Worm (Caenorhabditis elegans): Measurements from ENCODE around the gene srx-115.
A peak's percentile ranks its signal among the peaks of the same experiment; 100 is the strongest.
"Not testable (repeated sequence)": the region's sequence is repeated elsewhere in the genome, so short reads cannot be mapped to it uniquely, and the experiment has no call there.

Gene srx-115

DNA sequence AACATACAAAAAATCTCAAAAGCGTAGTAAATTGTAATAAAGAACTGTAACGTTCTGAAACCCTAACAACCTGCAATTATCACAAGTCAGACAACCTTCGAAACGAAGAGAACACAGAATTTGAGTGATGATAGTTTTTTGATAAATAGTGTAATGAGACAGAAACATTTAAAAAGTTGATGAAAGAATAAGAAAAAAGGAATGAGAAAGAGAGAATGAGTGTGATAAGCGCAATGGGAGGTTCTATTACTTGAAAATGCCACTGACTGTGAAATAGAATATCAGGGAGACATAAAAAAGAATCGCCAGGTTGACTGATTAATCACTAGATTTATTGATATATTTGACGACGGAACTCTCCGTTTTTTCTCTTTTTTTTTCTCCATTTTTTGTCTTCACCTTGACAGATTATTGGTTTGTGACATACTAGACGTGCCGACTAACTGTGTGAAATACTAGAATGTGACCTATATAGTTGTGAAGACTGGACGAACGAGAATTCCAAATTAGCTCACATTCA lies 27.7 kb downstream of the srx-115 start:
- TF ChIP-seq hlh-13 (GFP tag; optimal IDR thresholded peaks at IDR 0.05) (no peak), syd-9 (tag; optimal IDR thresholded peaks at IDR 0.05) (no peak)

DNA sequence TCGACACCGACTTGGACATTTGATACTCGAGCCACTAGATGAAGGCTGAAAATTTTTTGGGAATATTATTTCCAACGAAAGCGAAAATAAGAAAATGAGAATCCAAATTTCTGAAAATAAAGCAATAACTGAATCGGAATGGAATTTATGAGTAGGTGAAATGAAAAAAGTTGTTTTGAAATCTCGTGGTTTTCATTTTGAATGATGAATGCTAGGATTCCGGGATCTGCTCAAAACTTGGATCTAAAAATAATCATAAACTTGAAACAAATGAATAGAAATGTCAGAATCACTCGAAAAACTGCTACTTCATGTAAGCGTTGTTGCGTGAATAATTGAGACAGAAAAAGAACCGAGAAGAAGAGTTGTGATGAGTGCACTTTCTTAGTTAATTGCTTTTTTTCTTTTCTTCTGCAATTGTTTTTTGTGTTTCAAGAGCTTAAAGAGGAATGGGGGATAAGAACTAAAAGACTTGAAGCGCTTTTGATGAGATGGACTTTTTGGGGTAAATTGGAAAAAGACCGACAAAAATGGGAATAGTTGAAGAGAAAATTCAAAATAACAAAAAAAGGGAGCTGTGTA lies 29.4 kb downstream of the srx-115 start, which contains the start of gene magu-2:
magu-2 (minus strand) TSS at position 51 of the 582 bp plus-strand sequence.
- TF ChIP-seq C08G9.2 (tag; optimal IDR thresholded peaks at IDR 0.05) (no peak), unc-86 (tag; optimal IDR thresholded peaks at IDR 0.05) (no peak), ceh-19 (GFP tag; optimal IDR thresholded peaks at IDR 0.05) (no peak), ceh-24 (tag; optimal IDR thresholded peaks at IDR 0.05) (no peak), pha-4 (tag; optimal IDR thresholded peaks at IDR 0.05) (no peak), hlh-15 (tag; optimal IDR thresholded peaks at IDR 0.05) (no peak), Y22D7AL.16 (tag; optimal IDR thresholded peaks at IDR 0.05) (no peak), nfya-1 (tag; optimal IDR thresholded peaks at IDR 0.05) (no peak), elt-2 (tag; optimal IDR thresholded peaks at IDR 0.05) (no peak), che-1 (tag; optimal IDR thresholded peaks at IDR 0.05) (no peak), dve-1 (tag; optimal IDR thresholded peaks at IDR 0.05) (no peak), nhr-232 (tag; optimal IDR thresholded peaks at IDR 0.05) (no peak), tbx-7 (tag; optimal IDR thresholded peaks at IDR 0.05) (no peak), hlh-6 (tag; optimal IDR thresholded peaks at IDR 0.05) (no peak), ceh-45 (GFP tag; IDR thresholded peaks at IDR 0.05) (no peak), ttx-3 (tag; optimal IDR thresholded peaks at IDR 0.05) (no peak), ztf-16 (tag; optimal IDR thresholded peaks at IDR 0.05) (no peak)

DNA sequence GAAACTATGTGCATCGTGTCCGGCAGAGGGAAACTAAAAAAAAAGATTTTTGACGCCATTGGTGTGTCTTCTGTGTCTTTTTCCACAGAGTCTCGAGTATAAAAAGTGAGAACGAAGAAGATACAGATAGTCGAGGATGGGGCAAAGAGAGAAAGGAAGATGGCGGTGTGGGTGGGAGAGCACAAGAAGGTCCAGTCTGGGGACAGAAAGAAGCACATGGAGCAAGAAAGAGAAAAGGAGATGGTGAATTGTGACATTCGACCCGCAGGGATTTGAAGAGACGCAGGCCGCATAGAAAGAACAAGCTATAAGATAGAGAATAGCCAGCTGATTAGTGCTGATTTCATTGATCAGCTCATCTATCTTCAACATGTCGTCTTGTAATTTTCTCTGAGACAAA lies 30.6 kb downstream of the srx-115 start:
- no peak for TF ChIP-seq nhr-11 (tag; optimal IDR thresholded peaks at IDR 0.05)
- peak; percentile 17 for TF ChIP-seq nfya-1 (tag; optimal IDR thresholded peaks at IDR 0.05)
- no peak for TF ChIP-seq pros-1 (tag; optimal IDR thresholded peaks at IDR 0.05)
- TF ChIP-seq hlh-15 (tag; optimal IDR thresholded peaks at IDR 0.05) = no peak
- TF ChIP-seq odd-2 (tag; optimal IDR thresholded peaks at IDR 0.05) = no peak
- no peak for TF ChIP-seq che-1 (tag; optimal IDR thresholded peaks at IDR 0.05)
- TF ChIP-seq Y22D7AL.16 (tag; optimal IDR thresholded peaks at IDR 0.05) = no peak
- TF ChIP-seq tbx-2 (tag; optimal IDR thresholded peaks at IDR 0.05) = peak; percentile 15
- peak; percentile 22 for TF ChIP-seq ceh-31 (tag; optimal IDR thresholded peaks at IDR 0.05)
- no peak for TF ChIP-seq unc-3 (GFP tag; conservative IDR thresholded peaks at IDR 0.05)
- TF ChIP-seq unc-3 (tag; optimal IDR thresholded peaks at IDR 0.05) = no peak
- TF ChIP-seq lin-11 (tag; optimal IDR thresholded peaks at IDR 0.05) = no peak
- TF ChIP-seq ceh-18 (tag; optimal IDR thresholded peaks at IDR 0.05) = peak; percentile 91
- TF ChIP-seq npax-4 (tag; optimal IDR thresholded peaks at IDR 0.05) = no peak
- TF ChIP-seq rnt-1 (tag; optimal IDR thresholded peaks at IDR 0.05) = peak; percentile 68
- no peak for TF ChIP-seq ref-2 (tag; optimal IDR thresholded peaks at IDR 0.05)

DNA sequence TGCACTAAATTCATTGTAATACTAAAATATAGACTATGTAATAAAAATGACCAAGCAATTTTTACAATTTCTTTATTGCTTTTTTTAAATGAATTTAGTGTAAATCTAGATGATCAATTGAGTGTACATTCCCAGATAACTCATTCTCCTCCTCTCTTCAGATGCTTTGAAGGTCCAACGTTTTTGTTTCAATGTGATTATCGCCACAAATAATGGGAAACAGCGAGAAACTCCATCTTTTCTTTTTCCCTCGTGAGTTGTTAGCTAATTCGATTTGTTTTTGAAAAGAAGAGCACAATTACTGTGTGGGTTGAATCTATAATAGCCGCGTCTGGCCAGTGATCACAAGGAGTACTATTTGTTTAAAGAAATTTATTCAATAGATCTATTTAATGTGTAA lies 33.3 kb downstream of the srx-115 start:
- TF ChIP-seq hlh-30 (tag; optimal IDR thresholded peaks at IDR 0.05; ENCODE audit: insufficient read depth) (no peak), sox-4 (tag; optimal IDR thresholded peaks at IDR 0.05) (no peak), ceh-31 (tag; optimal IDR thresholded peaks at IDR 0.05) (peak; percentile 42), hlh-13 (GFP tag; optimal IDR thresholded peaks at IDR 0.05) (no peak), unc-42 (tag; optimal IDR thresholded peaks at IDR 0.05) (peak; percentile 91)

DNA sequence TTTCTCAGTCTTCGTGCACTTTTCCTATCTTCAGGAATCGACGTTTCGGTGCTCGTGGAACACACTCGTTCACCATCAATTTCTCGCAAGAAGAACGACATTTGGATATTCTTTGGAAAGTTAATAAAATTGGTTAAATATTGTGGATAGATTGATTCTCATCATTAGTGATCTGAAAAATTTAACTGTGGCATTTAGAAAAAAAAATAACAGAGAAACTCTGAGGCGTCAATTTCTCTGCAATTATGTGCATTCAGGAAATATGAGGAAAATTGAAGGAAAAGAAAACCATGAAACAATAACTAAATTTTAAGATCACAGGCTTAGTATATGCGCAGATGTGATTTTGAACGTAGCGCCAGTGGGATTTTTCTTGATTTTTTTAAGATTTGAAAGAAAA lies 48.2 kb downstream of the srx-115 start, which contains the start of gene rpm-1:
rpm-1 (minus strand) TSS at position 101 of the 400 bp plus-strand sequence.
- TF ChIP-seq fkh-10 (GFP tag; optimal IDR thresholded peaks at IDR 0.05); unc-86 (tag; optimal IDR thresholded peaks at IDR 0.05); eyg-1 (tag; optimal IDR thresholded peaks at IDR 0.05): not testable (repeated sequence)
